Worm (Caenorhabditis elegans) whole organism, L3 larva: ENCODE results near the gene Y43F8B.13.

Experiments used
- R02D3.7 ChIP-seq: fragments of 150-350 bp; optimal IDR thresholded peaks from 2 replicates; lab custom pipeline; 2014; ENCODE audit warnings: missing biosample characterization, missing genetic modification characterization
- aly-2 ChIP-seq: fragments of 150-350 bp; optimal IDR thresholded peaks from 2 replicates; lab custom pipeline; 2014; ENCODE audit warnings: missing biosample characterization, missing genetic modification characterization
- ama-1 ChIP-seq: fragments of 150-350 bp; optimal IDR thresholded peaks from 2 replicates; lab custom pipeline; 2018
- ceh-16 ChIP-seq: sonication (generic microtip); optimal IDR thresholded peaks from 2 replicates; lab custom pipeline; 2017; ENCODE audit warnings: missing biosample characterization, missing genetic modification characterization
- ceh-28 ChIP-seq: fragments of 150-350 bp; optimal IDR thresholded peaks from 2 replicates; lab custom pipeline; 2014; ENCODE audit warnings: missing biosample characterization, missing genetic modification reagents, missing genetic modification characterization
- daf-12 ChIP-seq: fragments of 150-350 bp; optimal IDR thresholded peaks from 2 replicates; lab custom pipeline; 2014; ENCODE audit warnings: missing biosample characterization, missing genetic modification reagents, missing genetic modification characterization
- egl-27 ChIP-seq: sonication (generic microtip); optimal IDR thresholded peaks from 4 replicates; lab custom pipeline; 2017; ENCODE audit warnings: missing biosample characterization, missing genetic modification reagents, missing genetic modification characterization
- egl-5 ChIP-seq: fragments of 150-350 bp; optimal IDR thresholded peaks from 2 replicates; lab custom pipeline; 2017; ENCODE audit warnings: missing biosample characterization, missing genetic modification reagents, missing genetic modification characterization, inconsistent platforms
- elt-1 ChIP-seq: fragments of 150-350 bp; optimal IDR thresholded peaks from 2 replicates; lab custom pipeline; 2014; ENCODE audit warnings: missing biosample characterization, missing genetic modification characterization
- elt-2 ChIP-seq: sonication (generic microtip); optimal IDR thresholded peaks from 2 replicates; lab custom pipeline; 2016; ENCODE audit warnings: missing genetic modification reagents, mild to moderate bottlenecking, missing genetic modification characterization, missing compliant biosample characterization
- elt-3 ChIP-seq, 3 experiments: fragments of 150-350 bp in 1 of 3; sonication (generic microtip) in 2 of 3; optimal IDR thresholded peaks; 2 replicates in 2 of 3; 4 replicates in 1 of 3; lab custom pipeline; 2014 to 2017; ENCODE audit warnings: missing biosample characterization in 3 of 3, missing genetic modification characterization in 3 of 3
- eor-1 ChIP-seq, 2 experiments: fragments of 150-350 bp; optimal IDR thresholded peaks; 2 replicates each; lab custom pipeline; 2014 to 2018; ENCODE audit warnings: missing biosample characterization in 2 of 2, missing genetic modification characterization in 2 of 2
- fkh-10 ChIP-seq: sonication (generic microtip); optimal IDR thresholded peaks from 2 replicates; lab custom pipeline; 2017; ENCODE audit warnings: missing biosample characterization, missing genetic modification reagents, missing genetic modification characterization
- fos-1 ChIP-seq: fragments of 150-350 bp; optimal IDR thresholded peaks from 2 replicates; lab custom pipeline; 2014; ENCODE audit warnings: missing biosample characterization, missing genetic modification characterization
- hmg-11 ChIP-seq: sonication (generic microtip); optimal IDR thresholded peaks from 2 replicates; lab custom pipeline; 2016; ENCODE audit warnings: missing genetic modification characterization, missing compliant biosample characterization
- lin-15B ChIP-seq: fragments of 150-350 bp; optimal IDR thresholded peaks from 2 replicates; lab custom pipeline; 2014; ENCODE audit warnings: missing biosample characterization, missing genetic modification characterization
- lin-39 ChIP-seq: fragments of 150-350 bp; optimal IDR thresholded peaks from 2 replicates; lab custom pipeline; 2018; ENCODE audit warnings: missing biosample characterization, missing genetic modification reagents, missing genetic modification characterization
- lsy-12 ChIP-seq: sonication (generic microtip); optimal IDR thresholded peaks from 2 replicates; lab custom pipeline; 2016; ENCODE audit warnings: mild to moderate bottlenecking, missing genetic modification characterization, missing compliant biosample characterization
- mdl-1 ChIP-seq: fragments of 150-350 bp; optimal IDR thresholded peaks from 2 replicates; lab custom pipeline; 2014; ENCODE audit warnings: missing biosample characterization, missing genetic modification characterization
- mml-1 ChIP-seq: fragments of 150-350 bp; sonication (generic microtip); optimal IDR thresholded peaks from 3 replicates; lab custom pipeline; 2014; ENCODE audit warnings: missing biosample characterization, missing genetic modification characterization
- nfya-1 ChIP-seq: sonication (generic microtip); optimal IDR thresholded peaks from 2 replicates; lab custom pipeline; 2017; ENCODE audit warnings: missing genetic modification characterization, mild to moderate bottlenecking, missing compliant biosample characterization, antibody characterized with exemption, moderate library complexity; ENCODE audit not compliant: insufficient read depth
- nhr-11 ChIP-seq: fragments of 150-350 bp; optimal IDR thresholded peaks from 2 replicates; lab custom pipeline; 2014; ENCODE audit warnings: missing biosample characterization, missing genetic modification characterization
- nhr-12 ChIP-seq: fragments of 150-350 bp; optimal IDR thresholded peaks from 2 replicates; lab custom pipeline; 2014; ENCODE audit warnings: missing biosample characterization, missing genetic modification characterization
- nhr-23 ChIP-seq: fragments of 150-350 bp; optimal IDR thresholded peaks from 2 replicates; lab custom pipeline; 2014; ENCODE audit warnings: missing biosample characterization, missing genetic modification reagents, missing genetic modification characterization
- nhr-237 ChIP-seq: fragments of 150-350 bp; optimal IDR thresholded peaks from 2 replicates; lab custom pipeline; 2014; ENCODE audit warnings: missing biosample characterization, missing genetic modification characterization
- nhr-25 ChIP-seq: sonication (generic microtip); optimal IDR thresholded peaks from 2 replicates; lab custom pipeline; 2017; ENCODE audit warnings: missing biosample characterization, missing genetic modification characterization
- nhr-28 ChIP-seq: fragments of 150-350 bp; optimal IDR thresholded peaks from 2 replicates; lab custom pipeline; 2014; ENCODE audit warnings: missing biosample characterization, missing genetic modification characterization
- nhr-43 ChIP-seq: sonication (generic microtip); optimal IDR thresholded peaks from 2 replicates; lab custom pipeline; 2016; ENCODE audit warnings: mild to moderate bottlenecking, missing genetic modification characterization, missing compliant biosample characterization; ENCODE audit not compliant: poor library complexity, severe bottlenecking
- nhr-67 ChIP-seq: fragments of 150-350 bp; optimal IDR thresholded peaks from 2 replicates; lab custom pipeline; 2014; ENCODE audit warnings: missing biosample characterization, missing genetic modification characterization
- nhr-76 ChIP-seq: fragments of 150-350 bp; sonication (generic microtip); optimal IDR thresholded peaks from 5 replicates; lab custom pipeline; 2014; ENCODE audit warnings: missing biosample characterization, missing genetic modification characterization
- nhr-77 ChIP-seq: fragments of 150-350 bp; optimal IDR thresholded peaks from 2 replicates; lab custom pipeline; 2014; ENCODE audit warnings: missing biosample characterization, missing genetic modification characterization
- pha-4 ChIP-seq: fragments of 150-350 bp; optimal IDR thresholded peaks from 2 replicates; lab custom pipeline; 2014; ENCODE audit warnings: missing biosample characterization, missing genetic modification reagents, missing genetic modification characterization
- pqm-1 ChIP-seq: fragments of 150-350 bp; optimal IDR thresholded peaks from 2 replicates; lab custom pipeline; 2017; ENCODE audit warnings: missing biosample characterization, missing genetic modification characterization, inconsistent platforms
- sea-2 ChIP-seq: fragments of 150-350 bp; sonication (generic microtip); optimal IDR thresholded peaks from 4 replicates; lab custom pipeline; 2014; ENCODE audit warnings: missing biosample characterization, missing genetic modification reagents, missing genetic modification characterization
- skn-1 ChIP-seq: fragments of 150-350 bp; optimal IDR thresholded peaks from 2 replicates; lab custom pipeline; 2014; ENCODE audit warnings: missing biosample characterization, missing genetic modification characterization
- snpc-4 ChIP-seq: fragments of 150-350 bp; optimal IDR thresholded peaks from 2 replicates; lab custom pipeline; 2014; ENCODE audit warnings: missing biosample characterization, missing genetic modification characterization
- tbx-2 ChIP-seq: sonication (generic microtip); optimal IDR thresholded peaks from 2 replicates; lab custom pipeline; 2016; ENCODE audit warnings: mild to moderate bottlenecking, missing genetic modification characterization, missing compliant biosample characterization
- unc-39 ChIP-seq: sonication (generic microtip); optimal IDR thresholded peaks from 4 replicates; lab custom pipeline; 2017; ENCODE audit warnings: missing biosample characterization, missing genetic modification characterization
- unc-62 ChIP-seq: fragments of 150-350 bp; sonication (generic microtip); optimal IDR thresholded peaks from 4 replicates; lab custom pipeline; 2014; ENCODE audit warnings: missing biosample characterization, missing genetic modification reagents, missing genetic modification characterization
- zag-1 ChIP-seq: fragments of 150-350 bp; optimal IDR thresholded peaks from 2 replicates; lab custom pipeline; 2014; ENCODE audit warnings: missing biosample characterization, missing genetic modification characterization
- ztf-11 ChIP-seq: fragments of 150-350 bp; optimal IDR thresholded peaks from 2 replicates; lab custom pipeline; 2014; ENCODE audit warnings: missing biosample characterization, missing genetic modification characterization

Gene Y43F8B.13

DNA sequence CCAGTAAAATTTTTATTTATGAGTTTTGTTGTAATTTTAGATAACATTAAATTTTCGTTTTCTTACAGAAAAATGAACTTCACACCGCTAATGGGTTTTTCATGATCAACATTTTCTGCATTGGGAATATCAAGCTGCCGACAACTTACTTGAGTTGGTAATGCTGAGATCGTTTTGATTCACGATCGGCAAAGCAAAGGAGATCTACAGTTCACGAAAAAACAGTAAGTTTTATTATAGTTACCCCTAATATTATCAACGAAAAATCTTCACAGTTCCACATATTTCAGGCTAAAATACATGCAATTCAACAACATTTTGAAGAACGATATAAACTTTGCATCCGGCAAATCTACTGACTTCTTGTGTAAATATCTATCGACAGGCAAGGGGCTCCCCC, 26.8 kb downstream of the Y43F8B.13 start, which contains the start of gene Y43F8B.22:
Y43F8B.22 (plus strand) TSS at position 301 of the 400 bp plus-strand sequence.
- TF ChIP-seq snpc-4 (tag; lab: Kevin White, UChicago) (no peak), egl-27 (no peak), nhr-237 (no peak), zag-1 (tag; lab: Kevin White, UChicago) (no peak), nhr-11 (no peak), elt-1 (tag; lab: Kevin White, UChicago) (no peak), daf-12 (tag; lab: Kevin White, UChicago) (no peak), ama-1 (lab: Kevin White, UChicago) (no peak), mml-1 (tag; lab: Kevin White, UChicago) (no peak), elt-3 (tag; optimal IDR thresholded peaks at IDR 0.05; lab: Kevin White, UChicago) (no peak), fkh-10 (GFP tag; lab: Kevin White, UChicago) (no peak), fos-1 (tag; lab: Kevin White, UChicago) (no peak), lin-39 (tag; lab: Kevin White, UChicago) (no peak), nhr-12 (tag; lab: Kevin White, UChicago) (no peak), elt-2 (tag; lab: Kevin White, UChicago) (no peak), unc-62 (GFP tag; lab: Kevin White, UChicago) (no peak), eor-1 (tag; optimal IDR thresholded peaks at IDR 0.05; lab: Kevin White, UChicago) (no peak), pqm-1 (tag; lab: Kevin White, UChicago) (no peak), pha-4 (no peak)

DNA sequence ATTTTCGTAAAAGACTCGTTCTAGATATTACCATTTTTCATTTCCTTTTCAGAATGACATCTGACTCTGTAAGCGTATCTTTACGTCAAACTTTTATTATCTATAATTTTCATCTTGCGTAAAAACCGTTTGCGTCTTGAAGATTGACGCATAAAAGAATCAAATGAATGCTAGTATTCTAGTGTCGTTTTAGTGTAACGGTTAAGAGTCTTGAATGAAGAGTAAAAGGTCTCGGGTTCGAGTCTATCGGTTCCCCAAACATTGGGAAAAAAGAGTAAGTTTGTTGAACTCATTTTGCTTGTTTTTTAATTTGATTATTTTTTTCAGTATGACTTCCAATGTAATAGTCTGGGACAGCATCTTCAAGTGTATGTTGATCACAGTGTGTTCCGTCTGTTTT, 28.8 kb downstream of the Y43F8B.13 start, which contains the start of gene Y43F8B.17:
Y43F8B.17 (plus strand) TSS at position 215 of the 400 bp plus-strand sequence.
- TF ChIP-seq nhr-11 (no peak), mdl-1 (tag; lab: Kevin White, UChicago) (no peak), daf-12 (tag; lab: Kevin White, UChicago) (no peak), egl-27 (no peak), elt-2 (tag; lab: Kevin White, UChicago) (no peak), skn-1 (tag; lab: Kevin White, UChicago) (no peak), snpc-4 (tag; lab: Kevin White, UChicago) (no peak), aly-2 (tag; lab: Kevin White, UChicago) (no peak), nhr-77 (tag; lab: Kevin White, UChicago) (no peak), sea-2 (no peak), zag-1 (tag; lab: Kevin White, UChicago) (no peak), lin-15B (tag; lab: Kevin White, UChicago) (no peak), hmg-11 (tag; lab: Kevin White, UChicago) (no peak), nhr-237 (no peak), tbx-2 (no peak), nhr-25 (tag; lab: Kevin White, UChicago) (no peak), pha-4 (no peak), unc-39 (tag; lab: Kevin White, UChicago) (no peak)

DNA sequence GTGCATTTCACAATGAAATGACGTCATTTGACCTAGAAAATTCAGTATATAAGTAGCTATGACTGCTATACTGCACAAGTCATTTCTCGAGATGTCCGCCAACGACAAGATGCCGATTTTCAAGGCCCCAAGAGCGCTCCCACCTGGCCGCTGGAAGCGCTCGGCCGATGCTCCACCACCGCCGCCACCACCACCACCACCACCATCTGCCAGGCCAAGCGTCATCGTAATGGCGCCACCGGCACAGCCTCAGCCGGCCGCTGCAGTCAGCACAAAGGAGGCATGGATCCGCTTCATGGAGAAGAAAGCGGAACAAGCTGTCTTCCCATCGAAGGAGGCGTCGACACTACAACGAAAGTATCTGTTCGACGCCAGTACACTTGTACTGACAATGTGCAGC, 29.5 kb downstream of the Y43F8B.13 start, which contains the start of gene Y43F8B.28:
Y43F8B.28 (plus strand) TSS at position 59 of the 400 bp plus-strand sequence.
- TF ChIP-seq hmg-11 (tag; lab: Kevin White, UChicago) (no peak), nhr-23 (no peak), nhr-43 (tag; lab: Kevin White, UChicago) (no peak), sea-2 (no peak), elt-1 (tag; lab: Kevin White, UChicago) (no peak), nhr-237 (no peak), pha-4 (no peak), nhr-12 (tag; lab: Kevin White, UChicago) (no peak), ceh-16 (tag; lab: Kevin White, UChicago) (no peak), nhr-11 (no peak), lsy-12 (tag; lab: Kevin White, UChicago) (no peak), elt-3 (tag; optimal IDR thresholded peaks at IDR 0.05; lab: Kevin White, UChicago) (no peak), fos-1 (tag; lab: Kevin White, UChicago) (no peak), lin-39 (tag; lab: Kevin White, UChicago) (no peak), tbx-2 (no peak), unc-39 (tag; lab: Kevin White, UChicago) (no peak), R02D3.7 (tag; lab: Kevin White, UChicago) (no peak), nhr-67 (tag; lab: Kevin White, UChicago) (no peak), ceh-28 (tag; lab: Kevin White, UChicago) (no peak)

DNA sequence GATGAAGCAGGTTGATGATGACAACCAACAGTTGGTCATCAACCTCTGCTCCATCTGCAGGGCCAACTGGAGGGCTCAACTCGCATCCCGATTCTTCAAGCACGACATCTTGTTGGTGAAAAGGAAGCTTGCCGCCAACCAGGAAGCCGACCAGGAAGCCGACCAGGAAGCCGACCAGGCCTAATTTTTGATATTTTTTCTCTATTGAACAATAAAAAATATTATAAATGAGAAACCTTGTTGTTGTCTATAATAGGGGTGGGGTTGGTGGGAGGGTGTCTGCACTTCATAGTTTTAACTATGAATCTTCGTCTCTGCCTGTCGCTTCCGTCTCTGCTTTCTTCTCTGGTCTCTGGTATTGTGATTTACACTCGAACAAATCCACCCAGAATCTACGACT, 29.9 kb downstream of the Y43F8B.13 start, which contains the start of gene Y43F8B.18:
Y43F8B.18 (plus strand) TSS at position 301 of the 400 bp plus-strand sequence.
- TF ChIP-seq ceh-28 (tag; lab: Kevin White, UChicago) (no peak), lin-39 (tag; lab: Kevin White, UChicago) (no peak), elt-1 (tag; lab: Kevin White, UChicago) (no peak), egl-5 (tag; lab: Kevin White, UChicago) (no peak), R02D3.7 (tag; lab: Kevin White, UChicago) (no peak), nhr-76 (tag; lab: Kevin White, UChicago) (no peak), nhr-237 (no peak), nhr-28 (tag; lab: Kevin White, UChicago) (no peak), unc-39 (tag; lab: Kevin White, UChicago) (no peak), ztf-11 (tag; lab: Kevin White, UChicago) (no peak), nhr-23 (no peak), ama-1 (lab: Kevin White, UChicago) (no peak), aly-2 (tag; lab: Kevin White, UChicago) (no peak), nfya-1 (tag; lab: Kevin White, UChicago) (no peak), snpc-4 (tag; lab: Kevin White, UChicago) (no peak)
